Fruit fly (Drosophila melanogaster) whole organism: ENCODE measurements around the gene Gr97a.

Experiments
- CG8478 ChIP-seq: fragments of >200 bp; optimal IDR thresholded peaks from 2 replicates; lab custom pipeline; 2018; ENCODE audit warnings: inconsistent platforms
- Dll ChIP-seq: fragments of >200 bp; optimal IDR thresholded peaks from 2 replicates; lab custom pipeline; 2017
- EcR ChIP-seq, 2 experiments: fragments of >200 bp; optimal IDR thresholded peaks; 2 replicates each; lab custom pipeline; 2017; ENCODE audit warnings: missing biosample characterization in 2 of 2, missing genetic modification characterization in 2 of 2, missing genetic modification reagents in 2 of 2
- pan ChIP-seq: fragments of >200 bp; optimal IDR thresholded peaks from 2 replicates; lab custom pipeline; 2017
- psq ChIP-seq: fragments of >200 bp; optimal IDR thresholded peaks from 2 replicates; lab custom pipeline; 2017
- usp ChIP-seq: fragments of >200 bp; optimal IDR thresholded peaks from 2 replicates; lab custom pipeline; 2017; ENCODE audit warnings: missing biosample characterization, missing genetic modification characterization, mixed read lengths

Gr97a gene

DNA sequence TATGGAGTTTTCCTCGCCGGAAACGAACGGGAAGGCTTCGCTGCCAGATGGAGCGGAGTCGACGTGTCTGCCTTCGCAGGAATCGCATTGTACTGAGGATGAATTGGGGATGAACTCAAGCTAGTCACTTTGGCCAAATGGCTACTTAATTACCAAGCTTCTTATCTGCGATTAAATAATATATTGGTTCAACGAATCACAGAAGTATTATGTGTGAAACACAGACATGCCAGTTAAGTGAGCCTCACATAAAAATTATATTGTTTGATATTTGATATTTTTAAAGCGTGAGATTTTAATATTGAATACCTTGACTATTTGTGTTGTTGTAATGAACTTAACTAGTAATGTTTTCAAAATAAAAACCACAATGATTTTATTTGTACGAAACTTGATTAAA is at the start of gene Gr97a:
Gr97a (minus strand) TSS at position 101 of the 400 bp plus-strand sequence.
- no peak for TF ChIP-seq pan
- no peak for TF ChIP-seq CG8478 (lab: Kevin White, UChicago)

- TF ChIP-seq pan = no peak
- no peak for TF ChIP-seq psq (lab: Kevin White, UChicago)
- no peak for TF ChIP-seq usp (GFP tag; lab: Kevin White, UChicago)
- no peak for TF ChIP-seq CG8478 (lab: Kevin White, UChicago)
- TF ChIP-seq EcR (GFP tag; optimal IDR thresholded peaks at IDR 0.05; lab: Kevin White, UChicago) = no peak
- TF ChIP-seq Dll = no peak
These were observed 40.7 kb upstream of the Gr97a start, which contains the start of gene CG6295 for dm6 chr3R:27007022-27007421. Gene CG6295 (minus strand): TSS chr3R:27007055.

DNA sequence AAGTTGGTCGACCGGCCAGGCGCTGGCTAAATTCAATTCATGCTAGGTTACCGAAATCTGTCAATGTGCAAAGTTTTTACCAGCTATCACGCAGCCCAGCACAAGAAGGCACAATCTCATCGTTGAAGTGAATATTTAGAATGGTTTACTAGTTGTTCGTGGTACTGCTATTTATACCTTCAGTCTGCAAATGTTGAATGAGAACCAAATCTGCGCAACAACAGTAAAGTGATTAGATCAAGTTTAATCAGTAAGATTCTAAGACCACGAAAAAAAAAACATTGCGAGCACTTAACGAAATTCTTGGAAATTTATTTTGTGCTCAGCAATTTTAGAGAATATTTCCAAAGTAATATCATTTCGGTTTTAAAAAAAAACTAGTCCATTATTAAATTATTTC is 39.1 kb upstream of the Gr97a start, which contains the start of gene CG6296:
CG6296 (minus strand) TSS at position 132 of the 400 bp plus-strand sequence.
- TF ChIP-seq Dll = no peak
- TF ChIP-seq usp (GFP tag; lab: Kevin White, UChicago) = no peak
- no peak for TF ChIP-seq psq (lab: Kevin White, UChicago)
- TF ChIP-seq CG8478 (lab: Kevin White, UChicago) = no peak
- no peak for TF ChIP-seq EcR (GFP tag; optimal IDR thresholded peaks at IDR 0.05; lab: Kevin White, UChicago)

DNA sequence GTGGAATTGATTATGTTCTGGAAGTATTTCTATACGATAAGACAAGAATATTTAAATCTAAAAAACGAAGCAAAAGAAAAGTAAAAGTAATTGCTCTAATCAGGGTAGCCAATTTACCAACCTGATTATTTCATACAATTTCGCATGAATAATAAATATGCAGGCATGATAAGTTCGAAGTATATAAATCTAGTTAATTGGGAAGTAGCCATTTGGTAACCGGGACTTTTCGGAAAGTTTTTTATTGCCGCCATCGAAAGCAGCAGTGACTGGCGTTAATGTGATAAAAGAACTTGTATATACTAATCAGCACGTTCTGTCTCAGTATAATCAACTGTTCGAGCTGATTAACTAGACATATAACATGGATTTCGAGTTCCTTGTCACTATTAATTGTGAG is 36.5 kb upstream of the Gr97a start:
- TF ChIP-seq pan = no peak

DNA sequence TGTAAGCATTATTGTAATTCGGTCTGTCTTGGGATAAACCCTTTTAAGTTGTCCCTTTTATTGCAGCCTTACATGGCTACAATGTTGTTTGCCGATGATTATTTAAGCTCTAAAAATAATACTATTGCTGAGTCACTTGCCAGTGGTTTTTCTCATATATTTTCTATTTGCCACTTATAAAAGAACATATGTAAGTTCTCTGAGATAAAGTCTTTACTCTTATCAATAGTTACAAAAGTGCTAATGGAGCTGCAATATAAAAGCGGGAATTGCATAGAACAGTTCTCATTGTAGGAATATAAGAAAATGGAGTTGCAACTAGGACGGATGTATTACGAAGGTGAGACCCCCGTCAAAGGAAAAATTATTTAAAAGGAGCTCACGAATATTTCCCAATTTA is 33.2 kb upstream of the Gr97a start, which contains the start of gene CG31077:
CG31077 (plus strand) TSS at position 301 of the 400 bp plus-strand sequence.
- TF ChIP-seq CG8478 (lab: Kevin White, UChicago) = no peak
- TF ChIP-seq pan = no peak
- no peak for TF ChIP-seq psq (lab: Kevin White, UChicago)
- TF ChIP-seq Dll = no peak
- TF ChIP-seq usp (GFP tag; lab: Kevin White, UChicago) = no peak
- TF ChIP-seq EcR (GFP tag; optimal IDR thresholded peaks at IDR 0.05; lab: Kevin White, UChicago) = no peak

dm6 chr3R:26996642-26997041 is 30.4 kb upstream of the Gr97a start, which contains the start of gene RYa-R:
Gene RYa-R (plus strand): TSS chr3R:26996980.
- no peak for TF ChIP-seq CG8478 (lab: Kevin White, UChicago)
- no peak for TF ChIP-seq Dll
- no peak for TF ChIP-seq psq (lab: Kevin White, UChicago)
- TF ChIP-seq usp (GFP tag; lab: Kevin White, UChicago) = no peak
- TF ChIP-seq pan = no peak
- no peak for TF ChIP-seq EcR (GFP tag; optimal IDR thresholded peaks at IDR 0.05; lab: Kevin White, UChicago)

DNA sequence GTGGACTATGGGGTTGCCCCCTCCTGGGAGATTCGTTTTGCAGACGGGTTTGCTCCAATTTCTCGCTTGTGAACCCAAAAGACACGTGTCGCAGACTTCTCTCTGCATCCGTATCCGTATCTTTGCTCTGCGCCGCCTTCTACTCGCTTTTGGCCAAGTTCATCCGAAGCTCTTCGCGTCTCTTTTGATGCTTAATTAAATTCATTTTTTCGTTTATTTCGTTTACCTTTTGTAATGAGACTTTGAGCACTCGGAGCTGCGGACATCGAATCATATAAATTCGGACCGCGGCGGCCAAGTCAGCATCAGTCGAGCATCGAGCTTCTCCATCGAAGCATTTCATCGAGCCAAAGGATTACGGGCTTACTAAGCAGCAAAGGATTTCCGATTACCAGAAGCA is 28.2 kb upstream of the Gr97a start, which contains the start of gene TwdlC:
TwdlC (plus strand) TSS at position 301 of the 400 bp plus-strand sequence.
- TF ChIP-seq EcR (GFP tag; optimal IDR thresholded peaks at IDR 0.05; lab: Kevin White, UChicago) (no peak), usp (GFP tag; lab: Kevin White, UChicago) (no peak), CG8478 (lab: Kevin White, UChicago) (no peak), psq (lab: Kevin White, UChicago) (no peak), pan (no peak), Dll (no peak)

- TF ChIP-seq psq (lab: Kevin White, UChicago) (no peak), pan (peak; percentile 83), Dll (no peak), usp (GFP tag; lab: Kevin White, UChicago) (no peak), EcR (GFP tag; optimal IDR thresholded peaks at IDR 0.05; lab: Kevin White, UChicago) (peak in 1 of 2 experiments; percentile 43), CG8478 (lab: Kevin White, UChicago) (no peak)
These were observed 23.7 kb upstream of the Gr97a start, which contains the start of gene CG31076 for dm6 chr3R:26989802-26990509. Gene CG31076 (minus strand): TSS chr3R:26989852.

dm6 chr3R:26988412-26988981 is 22.2 kb upstream of the Gr97a start, which contains the start of gene CG31075:
Gene CG31075 (minus strand): TSS chr3R:26988517.
- peak; percentile 41 for TF ChIP-seq psq (lab: Kevin White, UChicago)
- no peak for TF ChIP-seq usp (GFP tag; lab: Kevin White, UChicago)
- no peak for TF ChIP-seq CG8478 (lab: Kevin White, UChicago)

- TF ChIP-seq CG8478 (lab: Kevin White, UChicago) (no peak), usp (GFP tag; lab: Kevin White, UChicago) (no peak), pan (no peak), Dll (no peak), EcR (GFP tag; optimal IDR thresholded peaks at IDR 0.05; lab: Kevin White, UChicago) (no peak), psq (lab: Kevin White, UChicago) (no peak)
These were observed 21.2 kb upstream of the Gr97a start for dm6 chr3R:26987455-26987854.

DNA sequence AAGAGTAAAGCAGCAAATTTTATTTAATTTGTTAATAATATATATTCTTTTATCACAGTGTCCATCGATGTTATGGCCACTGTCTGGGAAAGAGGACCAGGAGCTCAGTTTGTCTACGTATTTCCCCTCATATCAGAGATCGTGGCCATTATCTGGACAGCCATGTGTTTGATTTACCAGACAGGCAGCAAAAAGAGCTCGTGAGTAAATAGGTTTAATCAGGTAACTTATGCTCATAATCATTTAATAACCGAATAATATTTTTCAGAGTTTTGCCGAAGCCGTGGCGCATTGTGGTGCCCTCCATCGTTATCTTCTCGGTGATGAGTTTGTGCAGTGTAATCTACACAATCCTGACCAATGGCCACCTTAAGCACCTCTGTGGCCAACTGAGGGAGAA is 18.2 kb upstream of the Gr97a start:
- TF ChIP-seq CG8478 (lab: Kevin White, UChicago) (no peak), Dll (no peak), psq (lab: Kevin White, UChicago) (no peak), EcR (GFP tag; optimal IDR thresholded peaks at IDR 0.05; lab: Kevin White, UChicago) (no peak), pan (no peak), usp (GFP tag; lab: Kevin White, UChicago) (no peak)

DNA sequence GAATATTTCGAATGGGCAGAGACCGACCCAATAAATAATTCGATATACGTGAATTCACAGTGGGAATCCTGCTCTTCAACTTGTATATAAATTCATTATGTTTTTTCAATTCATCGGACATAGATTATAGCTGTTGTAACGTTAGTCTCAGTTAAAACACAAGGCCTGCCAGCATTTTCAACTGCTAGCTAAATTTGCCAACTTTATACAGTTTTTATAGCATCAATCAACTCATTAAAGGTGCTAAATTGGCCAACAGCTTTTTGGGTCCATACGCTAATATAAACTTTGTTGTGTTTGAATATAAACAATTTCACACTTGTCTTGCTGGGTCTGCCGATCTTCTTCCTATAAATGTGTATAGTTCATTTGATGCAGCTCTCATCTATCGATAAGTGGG is 15.8 kb upstream of the Gr97a start:
- TF ChIP-seq pan (no peak), usp (GFP tag; lab: Kevin White, UChicago) (no peak), psq (lab: Kevin White, UChicago) (no peak), Dll (no peak), EcR (GFP tag; optimal IDR thresholded peaks at IDR 0.05; lab: Kevin White, UChicago) (no peak), CG8478 (lab: Kevin White, UChicago) (no peak)
